Worm (Caenorhabditis elegans) whole organism, midembryonic: ENCODE results near the gene mpk-2.

Experiments
- T22C8.4 ChIP-seq: fragments of 200-800 bp; sonication (Bioruptor generic); IDR thresholded peaks from 2 replicates; pipeline ENCODE4 v1.3.6; 2022; ENCODE audit warnings: missing genetic modification characterization, missing compliant biosample characterization
- cog-1 ChIP-seq: sonication (generic microtip); optimal IDR thresholded peaks from 2 replicates; lab custom pipeline; 2016; ENCODE audit warnings: missing genetic modification characterization, missing compliant biosample characterization
- flt-1 ChIP-seq: fragments of 200-800 bp; sonication (Bioruptor generic); IDR thresholded peaks from 2 replicates; pipeline ENCODE4 v1.3.6; 2022; ENCODE audit warnings: missing genetic modification characterization, missing compliant biosample characterization
- klf-2 ChIP-seq: fragments of 200-800 bp; sonication (Bioruptor generic); conservative IDR thresholded peaks from 2 replicates; pipeline ENCODE4 v1.3.6; 2022; ENCODE audit warnings: missing genetic modification reagents, missing genetic modification characterization, missing compliant biosample characterization
- med-1 ChIP-seq: sonication (generic microtip); optimal IDR thresholded peaks from 2 replicates; lab custom pipeline; 2017; ENCODE audit warnings: missing genetic modification characterization, mild to moderate bottlenecking, missing compliant biosample characterization, antibody characterized with exemption, missing genetic modification reagents; ENCODE audit not compliant: insufficient read depth
- ref-1 ChIP-seq: fragments of 200-800 bp; sonication (Bioruptor generic); conservative IDR thresholded peaks from 2 replicates; pipeline ENCODE4 v1.3.6; 2022; ENCODE audit warnings: missing genetic modification reagents, missing genetic modification characterization, missing compliant biosample characterization
- tab-1 ChIP-seq: fragments of 200-800 bp; sonication (Bioruptor generic); IDR thresholded peaks from 2 replicates; pipeline ENCODE4 v1.3.6; 2022; ENCODE audit warnings: missing genetic modification characterization, missing compliant biosample characterization
- ztf-23 ChIP-seq: fragments of 200-800 bp; sonication (Bioruptor generic); IDR thresholded peaks from 2 replicates; pipeline ENCODE4 v1.3.6; 2022; ENCODE audit warnings: missing genetic modification reagents, missing genetic modification characterization, missing compliant biosample characterization
- ztf-29 ChIP-seq: fragments of 200-800 bp; sonication (Bioruptor generic); IDR thresholded peaks from 2 replicates; pipeline ENCODE4 v1.3.6; 2022; ENCODE audit warnings: missing genetic modification reagents, missing genetic modification characterization, missing compliant biosample characterization

Gene mpk-2

ce11 chrII:5069525-5069924 is 34.4 kb upstream of the mpk-2 start, which contains the start of gene idpb-2:
TSS of gene idpb-2 (minus strand) at chrII:5069625.
- TF ChIP-seq ref-1 (GFP tag; lab: Robert Waterston, UW), result no peak
- TF ChIP-seq med-1 (GFP tag; lab: Kevin White, UChicago), result no peak
- no peak for TF ChIP-seq ztf-29
- no peak for TF ChIP-seq flt-1 (GFP tag; lab: Robert Waterston, UW)
- TF ChIP-seq ztf-23, result no peak
- no peak for TF ChIP-seq T22C8.4 (GFP tag; lab: Robert Waterston, UW)

ce11 chrII:5071265-5071664 is 32.7 kb upstream of the mpk-2 start, which contains the start of gene C27A2.7:
TSS of gene C27A2.7 (minus strand) at chrII:5071365.
- TF ChIP-seq cog-1 (tag; lab: Kevin White, UChicago), result no peak
- TF ChIP-seq med-1 (GFP tag; lab: Kevin White, UChicago), result no peak
- TF ChIP-seq tab-1 (GFP tag; lab: Robert Waterston, UW), result no peak
- no peak for TF ChIP-seq klf-2 (GFP tag; lab: Robert Waterston, UW)
- no peak for TF ChIP-seq ztf-23
- TF ChIP-seq ref-1 (GFP tag; lab: Robert Waterston, UW), result no peak
- no peak for TF ChIP-seq flt-1 (GFP tag; lab: Robert Waterston, UW)
- TF ChIP-seq T22C8.4 (GFP tag; lab: Robert Waterston, UW), result no peak
- TF ChIP-seq ztf-29, result no peak

- TF ChIP-seq med-1 (GFP tag; lab: Kevin White, UChicago) (no peak), tab-1 (GFP tag; lab: Robert Waterston, UW) (no peak), T22C8.4 (GFP tag; lab: Robert Waterston, UW) (peak; percentile 63; the same call in 1 of the 2 replicates)
Measured at ce11 chrII:5081124-5081913, 22.6 kb upstream of the mpk-2 start, which contains the start of gene dsh-2. TSS of gene dsh-2 (minus strand) at chrII:5081174.

ce11 chrII:5083341-5083740 is 20.6 kb upstream of the mpk-2 start, which contains the start of gene C04G6.4:
TSS of gene C04G6.4 (minus strand) at chrII:5083441.
- TF ChIP-seq tab-1 (GFP tag; lab: Robert Waterston, UW) (no peak), cog-1 (tag; lab: Kevin White, UChicago) (no peak), ztf-29 (no peak), med-1 (GFP tag; lab: Kevin White, UChicago) (no peak), T22C8.4 (GFP tag; lab: Robert Waterston, UW) (no peak), ztf-23 (no peak), klf-2 (GFP tag; lab: Robert Waterston, UW) (no peak), flt-1 (GFP tag; lab: Robert Waterston, UW) (no peak), ref-1 (GFP tag; lab: Robert Waterston, UW) (no peak)

- TF ChIP-seq flt-1 (GFP tag; lab: Robert Waterston, UW) (no peak), tab-1 (GFP tag; lab: Robert Waterston, UW) (no peak), klf-2 (GFP tag; lab: Robert Waterston, UW) (no peak), T22C8.4 (GFP tag; lab: Robert Waterston, UW) (no peak), med-1 (GFP tag; lab: Kevin White, UChicago) (no peak), ztf-23 (no peak), cog-1 (tag; lab: Kevin White, UChicago) (no peak), ztf-29 (no peak)
Measured at ce11 chrII:5084225-5084624, 19.7 kb upstream of the mpk-2 start.

ce11 chrII:5085450-5085849 is 18.5 kb upstream of the mpk-2 start, which contains the start of gene txt-9:
TSS of gene txt-9 (plus strand) at chrII:5085785.
- TF ChIP-seq klf-2 (GFP tag; lab: Robert Waterston, UW), result no peak
- TF ChIP-seq T22C8.4 (GFP tag; lab: Robert Waterston, UW), result no peak
- no peak for TF ChIP-seq tab-1 (GFP tag; lab: Robert Waterston, UW)
- TF ChIP-seq ztf-29, result no peak
- no peak for TF ChIP-seq ref-1 (GFP tag; lab: Robert Waterston, UW)
- no peak for TF ChIP-seq flt-1 (GFP tag; lab: Robert Waterston, UW)
- no peak for TF ChIP-seq ztf-23
- no peak for TF ChIP-seq cog-1 (tag; lab: Kevin White, UChicago)
- TF ChIP-seq med-1 (GFP tag; lab: Kevin White, UChicago), result no peak

- TF ChIP-seq cog-1 (tag; lab: Kevin White, UChicago) (no peak), flt-1 (GFP tag; lab: Robert Waterston, UW) (no peak), ztf-23 (no peak), tab-1 (GFP tag; lab: Robert Waterston, UW) (no peak), ref-1 (GFP tag; lab: Robert Waterston, UW) (no peak), T22C8.4 (GFP tag; lab: Robert Waterston, UW) (no peak), klf-2 (GFP tag; lab: Robert Waterston, UW) (no peak), ztf-29 (no peak)
Measured at ce11 chrII:5086143-5086542, 17.8 kb upstream of the mpk-2 start.

- TF ChIP-seq ref-1 (GFP tag; lab: Robert Waterston, UW) (no peak), flt-1 (GFP tag; lab: Robert Waterston, UW) (no peak), T22C8.4 (GFP tag; lab: Robert Waterston, UW) (no peak), med-1 (GFP tag; lab: Kevin White, UChicago) (no peak), tab-1 (GFP tag; lab: Robert Waterston, UW) (no peak), cog-1 (tag; lab: Kevin White, UChicago) (no peak), klf-2 (GFP tag; lab: Robert Waterston, UW) (no peak)
Measured at ce11 chrII:5091640-5092243, 12.2 kb upstream of the mpk-2 start, which contains the start of gene pld-1. TSS of gene pld-1 (minus strand) at chrII:5091690.
